Worm (Caenorhabditis elegans) whole organism, L4 larva: Measurements from ENCODE around the gene F58A6.5.

Experiments
- ama-1 ChIP-seq: fragments of 150-350 bp; optimal IDR thresholded peaks from 2 replicates; lab custom pipeline; 2014; ENCODE audit warnings: inconsistent platforms, mixed read lengths
- ctbp-1 ChIP-seq: fragments of 200-800 bp; sonication (Bioruptor generic); IDR thresholded peaks from 2 replicates; pipeline ENCODE4 v1.3.6; 2022; ENCODE audit warnings: missing genetic modification reagents, missing genetic modification characterization, missing compliant biosample characterization
- gei-8 ChIP-seq: fragments of 200-800 bp; sonication (Bioruptor generic); optimal IDR thresholded peaks from 2 replicates; lab custom pipeline; 2018; ENCODE audit warnings: mild to moderate bottlenecking, missing genetic modification characterization, missing compliant biosample characterization
- hmg-1.1 ChIP-seq: fragments of 200-800 bp; sonication (Bioruptor generic); IDR thresholded peaks from 2 replicates; pipeline ENCODE4 v1.3.6; 2022; ENCODE audit warnings: missing genetic modification reagents, missing genetic modification characterization, missing compliant biosample characterization
- snpc-1.2 ChIP-seq: fragments of 200-800 bp; sonication (Bioruptor generic); IDR thresholded peaks from 2 replicates; pipeline ENCODE4 v1.3.6; 2022; ENCODE audit warnings: missing genetic modification reagents, missing genetic modification characterization, missing compliant biosample characterization

DNA sequence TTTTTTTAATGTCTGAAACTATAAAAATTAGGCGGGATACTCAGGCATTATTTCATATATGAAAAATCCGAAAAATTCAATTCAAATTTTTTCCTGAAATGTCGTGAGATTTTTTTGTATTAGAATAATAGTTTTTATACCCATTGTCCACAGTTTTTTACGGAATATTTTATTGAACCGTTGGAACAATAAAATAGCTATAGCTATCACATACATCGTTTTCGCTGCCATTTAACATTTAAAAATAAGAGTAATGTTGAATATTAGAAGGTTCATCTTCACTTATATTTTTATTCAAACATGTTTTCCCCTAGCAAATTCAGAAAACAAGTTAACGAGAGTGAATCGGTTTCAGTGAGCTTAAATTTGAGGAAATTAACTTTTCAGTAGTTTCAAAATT lies 23.4 kb upstream of the F58A6.5 start, which contains the start of gene C27D6.15:
- TF ChIP-seq snpc-1.2 (GFP tag; lab: Robert Waterston, UW), result no peak
- no peak for TF ChIP-seq ama-1 (lab: Kevin White, UChicago)
- TF ChIP-seq ctbp-1 (GFP tag; lab: Robert Waterston, UW), result no peak
- no peak for TF ChIP-seq gei-8 (GFP tag; lab: Kevin White, UChicago)
- TF ChIP-seq hmg-1.1 (GFP tag; lab: Robert Waterston, UW), result no peak
